Fruit fly (Drosophila melanogaster) whole organism, pupa: ENCODE data around the gene CG42718.

Experiments used
- CG32121 ChIP-seq: fragments of 200-800 bp; sonication (Bioruptor generic); IDR thresholded peaks from 2 replicates; pipeline ENCODE4 v1.3.6; 2022; ENCODE audit warnings: missing biosample characterization, missing genetic modification characterization
- CG34367 ChIP-seq: fragments of 200-800 bp; sonication (Bioruptor generic); optimal IDR thresholded peaks from 2 replicates; lab custom pipeline; 2018; ENCODE audit warnings: missing biosample characterization, mild to moderate bottlenecking, missing genetic modification characterization

DNA sequence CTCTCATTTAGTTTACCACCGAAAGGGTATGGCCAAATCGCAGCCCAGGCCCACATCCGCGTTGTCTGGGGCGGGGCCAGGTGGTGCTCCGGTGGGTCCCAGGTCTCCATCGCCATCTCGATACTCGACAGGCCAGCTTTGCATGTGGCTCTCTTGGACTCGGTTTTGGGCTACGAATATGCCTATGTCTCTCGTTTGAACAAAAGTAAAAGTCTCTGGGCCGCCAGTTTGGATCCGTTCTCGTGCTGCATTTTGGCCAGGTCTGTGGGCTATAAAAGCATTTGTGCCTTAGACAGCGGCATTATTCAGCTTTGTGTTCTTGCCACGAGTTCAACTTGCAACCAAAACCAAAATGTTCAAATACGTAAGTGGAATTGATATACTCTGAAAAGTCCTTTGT lies 43.9 kb downstream of the CG42718 start, which contains the start of gene CG13065:
- TF ChIP-seq CG32121 (GFP tag; lab: Robert Waterston, UW), result no peak
- no peak for TF ChIP-seq CG34367
